Comparison of ENCODE assay signal across 5 worm cellular contexts in the genomic region with DNA sequence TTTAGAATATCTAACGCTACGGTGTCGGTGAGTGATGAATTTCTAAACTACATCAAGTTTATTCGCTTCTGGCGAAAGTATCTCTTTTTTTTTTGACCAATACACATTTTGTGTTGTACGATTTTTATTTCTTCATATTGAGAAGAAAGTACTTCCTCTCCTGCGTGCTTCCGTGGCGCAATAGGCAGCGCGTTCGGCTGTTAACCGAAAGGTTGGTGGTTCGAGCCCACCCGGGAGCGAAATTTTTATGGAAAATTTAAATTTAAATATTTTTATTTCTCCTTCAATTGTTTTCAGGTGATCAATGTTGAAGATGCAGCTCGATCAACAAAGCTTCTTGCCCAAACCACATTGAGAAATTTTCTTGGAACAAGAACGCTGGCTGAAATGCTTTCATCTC.
TF ChIP-seq lines count a peak whose summit lies in the region.

No protein-coding gene starts in this region.

TF ChIP-seq in whole organism, L1 larva, 84 proteins besides CTCF, POLR2A, EP300 and RAD21 (continues in another document):
- TF ChIP-seq swsn-7 (tag; optimal IDR thresholded peaks at IDR 0.05; lab: Kevin White, UChicago) (peak; percentile 21), unc-98 (GFP tag; IDR thresholded peaks at IDR 0.05; lab: Robert Waterston, UW) (no peak), nhr-20 (tag; optimal IDR thresholded peaks at IDR 0.05; lab: Kevin White, UChicago) (peak; percentile 43), mef-2 (tag; optimal IDR thresholded peaks at IDR 0.05; lab: Kevin White, UChicago) (no peak), tbx-2 (tag; optimal IDR thresholded peaks at IDR 0.05; lab: Kevin White, UChicago) (peak; percentile 25), nhr-28 (tag; optimal IDR thresholded peaks at IDR 0.05; lab: Kevin White, UChicago) (no peak), nhr-85 (tag; lab: Kevin White, UChicago) (no peak), Y116A8C.19 (tag; optimal IDR thresholded peaks at IDR 0.05; lab: Kevin White, UChicago; ENCODE audit: borderline replicate concordance) (no peak), snpc-4 (tag; optimal IDR thresholded peaks at IDR 0.05; lab: Kevin White, UChicago) (no peak), mdl-1 (tag; optimal IDR thresholded peaks at IDR 0.05; lab: Kevin White, UChicago) (peak in 1 of 2 experiments; percentile 40), nhr-237 (tag; optimal IDR thresholded peaks at IDR 0.05; lab: Kevin White, UChicago) (no peak), skn-1 (tag; optimal IDR thresholded peaks at IDR 0.05; lab: Kevin White, UChicago) (peak; percentile 20), nhr-47 (tag; optimal IDR thresholded peaks at IDR 0.05; lab: Kevin White, UChicago) (peak; percentile 35), elt-2 (tag; optimal IDR thresholded peaks at IDR 0.05; lab: Kevin White, UChicago) (peak; percentile 27), ceh-8 (GFP tag; optimal IDR thresholded peaks at IDR 0.05; lab: Kevin White, UChicago) (no peak), lin-14 (GFP tag; optimal IDR thresholded peaks at IDR 0.05; lab: Kevin White, UChicago) (peak; percentile 5), nhr-19 (GFP tag; conservative IDR thresholded peaks at IDR 0.05; lab: Robert Waterston, UW) (peak; percentile 14; the same call in 1 of the 2 replicates)

TF ChIP-seq in whole organism, L3 larva, 47 proteins besides CTCF, POLR2A, EP300 and RAD21:
- TF ChIP-seq lin-39 (tag; optimal IDR thresholded peaks at IDR 0.05; lab: Kevin White, UChicago): no peak
- TF ChIP-seq fos-1 (tag; optimal IDR thresholded peaks at IDR 0.05; lab: Kevin White, UChicago): no peak
- peak; percentile 12 for TF ChIP-seq hmg-11 (tag; optimal IDR thresholded peaks at IDR 0.05; lab: Kevin White, UChicago)
- peak; percentile 42 for TF ChIP-seq elt-2 (tag; optimal IDR thresholded peaks at IDR 0.05; lab: Kevin White, UChicago)
- TF ChIP-seq ZK546.5 (tag; optimal IDR thresholded peaks at IDR 0.05; lab: Kevin White, UChicago): no peak
- peak; percentile 5 for TF ChIP-seq tbx-2 (tag; optimal IDR thresholded peaks at IDR 0.05; lab: Kevin White, UChicago)
- TF ChIP-seq fkh-10 (GFP tag; optimal IDR thresholded peaks at IDR 0.05; lab: Kevin White, UChicago): no peak
- peak; percentile 50 for TF ChIP-seq nhr-23 (tag; optimal IDR thresholded peaks at IDR 0.05; lab: Kevin White, UChicago)
- peak; percentile 64 for TF ChIP-seq nhr-43 (tag; optimal IDR thresholded peaks at IDR 0.05; lab: Kevin White, UChicago; ENCODE audit: poor library complexity, severe bottlenecking)
- no peak for TF ChIP-seq zag-1 (tag; optimal IDR thresholded peaks at IDR 0.05; lab: Kevin White, UChicago)
- TF ChIP-seq nhr-28 (tag; optimal IDR thresholded peaks at IDR 0.05; lab: Kevin White, UChicago): no peak
- no peak for TF ChIP-seq R02D3.7 (tag; optimal IDR thresholded peaks at IDR 0.05; lab: Kevin White, UChicago)

TF ChIP-seq in whole organism, early embryonic, 17 proteins besides CTCF, POLR2A, EP300 and RAD21:
- TF ChIP-seq aly-1 (tag; optimal IDR thresholded peaks at IDR 0.05; lab: Kevin White, UChicago): no peak
- TF ChIP-seq tra-4 (tag; optimal IDR thresholded peaks at IDR 0.05; lab: Kevin White, UChicago): no peak
- no peak for TF ChIP-seq ama-1 (optimal IDR thresholded peaks at IDR 0.05; lab: Kevin White, UChicago)
- TF ChIP-seq B0310.2 (tag; optimal IDR thresholded peaks at IDR 0.05; lab: Kevin White, UChicago): no peak
- no peak for TF ChIP-seq hnd-1 (tag; optimal IDR thresholded peaks at IDR 0.05; lab: Kevin White, UChicago)
- no peak for TF ChIP-seq flt-1 (GFP tag; IDR thresholded peaks at IDR 0.05; lab: Robert Waterston, UW)
- TF ChIP-seq ceh-13 (GFP tag; optimal IDR thresholded peaks at IDR 0.05; lab: Kevin White, UChicago): no peak
- TF ChIP-seq scrt-1 (GFP tag; IDR thresholded peaks at IDR 0.05; lab: Robert Waterston, UW): 0 out of 2 replicates have a peak, but pooled peaks have one; percentile 19
- TF ChIP-seq hmbx-1 (tag; optimal IDR thresholded peaks at IDR 0.05; lab: Kevin White, UChicago): no peak
- no peak for TF ChIP-seq ceh-36 (tag; optimal IDR thresholded peaks at IDR 0.05; lab: Kevin White, UChicago)
- TF ChIP-seq pes-1 (GFP tag; IDR thresholded peaks at IDR 0.05; lab: Robert Waterston, UW): peak; percentile 70
- no peak for TF ChIP-seq F13C5.2 (tag; optimal IDR thresholded peaks at IDR 0.05; lab: Kevin White, UChicago)
- no peak for TF ChIP-seq tbx-11 (GFP tag; IDR thresholded peaks at IDR 0.05; lab: Robert Waterston, UW)
- no peak for TF ChIP-seq sea-1 (GFP tag; conservative IDR thresholded peaks at IDR 0.05; lab: Robert Waterston, UW)
- TF ChIP-seq hmg-4 (GFP tag; optimal IDR thresholded peaks at IDR 0.05; lab: Kevin White, UChicago): no peak
- TF ChIP-seq ets-7 (tag; optimal IDR thresholded peaks at IDR 0.05; lab: Kevin White, UChicago): no peak
- 0 out of 2 replicates have a peak, but pooled peaks have one; percentile 23 for TF ChIP-seq tbx-37 (GFP tag; conservative IDR thresholded peaks at IDR 0.05; lab: Robert Waterston, UW)

TF ChIP-seq in whole organism, midembryonic, 9 proteins besides CTCF, POLR2A, EP300 and RAD21:
- no peak for TF ChIP-seq ztf-23 (GFP tag; IDR thresholded peaks at IDR 0.05; lab: Robert Waterston, UW)
- no peak for TF ChIP-seq klf-2 (GFP tag; conservative IDR thresholded peaks at IDR 0.05; lab: Robert Waterston, UW)
- peak; percentile 55; the same call in 1 of the 2 replicates for TF ChIP-seq T22C8.4 (GFP tag; IDR thresholded peaks at IDR 0.05; lab: Robert Waterston, UW)
- 0 out of 2 replicates have a peak, but pooled peaks have one; percentile 39 for TF ChIP-seq flt-1 (GFP tag; IDR thresholded peaks at IDR 0.05; lab: Robert Waterston, UW)
- no peak for TF ChIP-seq med-1 (GFP tag; optimal IDR thresholded peaks at IDR 0.05; lab: Kevin White, UChicago; ENCODE audit: insufficient read depth)
- TF ChIP-seq ref-1 (GFP tag; conservative IDR thresholded peaks at IDR 0.05; lab: Robert Waterston, UW): no peak
TF ChIP-seq in whole organism, midembryonic: peak in this region for 2.

TF ChIP-seq in whole organism, young adult, 124 proteins besides CTCF, POLR2A, EP300 and RAD21 (continues in another document):
- TF ChIP-seq madf-10 (tag; optimal IDR thresholded peaks at IDR 0.05; lab: Kevin White, UChicago): peak; percentile 32
- no peak for TF ChIP-seq ztf-28 (GFP tag; IDR thresholded peaks at IDR 0.05; lab: Robert Waterston, UW)
- no peak for TF ChIP-seq ceh-100 (GFP tag; IDR thresholded peaks at IDR 0.05; lab: Robert Waterston, UW)
- TF ChIP-seq F55B11.4 (tag; optimal IDR thresholded peaks at IDR 0.05; lab: Kevin White, UChicago; ENCODE audit: borderline replicate concordance, insufficient read depth): no peak
- TF ChIP-seq snpc-1.3 (tag; optimal IDR thresholded peaks at IDR 0.05; lab: Kevin White, UChicago; ENCODE audit: insufficient read depth): peak; percentile 49
- peak; percentile 73 for TF ChIP-seq lir-1 (GFP tag; conservative IDR thresholded peaks at IDR 0.05; lab: Robert Waterston, UW)
- TF ChIP-seq snpc-3.4 (tag; optimal IDR thresholded peaks at IDR 0.05; lab: Kevin White, UChicago): peak; percentile 8
- TF ChIP-seq F33H1.4 (GFP tag; IDR thresholded peaks at IDR 0.05; lab: Robert Waterston, UW): no peak
- TF ChIP-seq T26A5.8 (tag; optimal IDR thresholded peaks at IDR 0.05; lab: Kevin White, UChicago): no peak
- no peak for TF ChIP-seq hsf-1 (GFP tag; IDR thresholded peaks at IDR 0.05; lab: Robert Waterston, UW)
- TF ChIP-seq tbp1 (GFP tag; optimal IDR thresholded peaks at IDR 0.05; lab: Kevin White, UChicago): peak; percentile 91
- no peak for TF ChIP-seq tbx-9 (tag; optimal IDR thresholded peaks at IDR 0.05; lab: Kevin White, UChicago; ENCODE audit: borderline replicate concordance)
- peak; percentile 10; the same call in 1 of the 2 replicates for TF ChIP-seq madf-6 (GFP tag; IDR thresholded peaks at IDR 0.05; lab: Robert Waterston, UW)
- TF ChIP-seq die-1 (tag; optimal IDR thresholded peaks at IDR 0.05; lab: Kevin White, UChicago): peak; percentile 74
- no peak for TF ChIP-seq madf-3 (GFP tag; IDR thresholded peaks at IDR 0.05; lab: Robert Waterston, UW)
- TF ChIP-seq rpc-1 (optimal IDR thresholded peaks at IDR 0.05; lab: Kevin White, UChicago): peak; percentile 85
- peak; percentile 92 for TF ChIP-seq rpc-1 (tag; optimal IDR thresholded peaks at IDR 0.05; lab: Kevin White, UChicago)
- peak in 1 of 2 experiments; percentile 87 for TF ChIP-seq rec-8 (tag; optimal IDR thresholded peaks at IDR 0.05; lab: Kevin White, UChicago)
- no peak for TF ChIP-seq ztf-26 (tag; optimal IDR thresholded peaks at IDR 0.05; lab: Kevin White, UChicago)
- 0 out of 2 replicates have a peak, but pooled peaks have one; percentile 28 for TF ChIP-seq Y53G8AR.9 (GFP tag; conservative IDR thresholded peaks at IDR 0.05; lab: Robert Waterston, UW)
- TF ChIP-seq nhr-27 (tag; optimal IDR thresholded peaks at IDR 0.05; lab: Kevin White, UChicago): no peak
- TF ChIP-seq lag-1 (GFP tag; IDR thresholded peaks at IDR 0.05; lab: Robert Waterston, UW): no peak
- no peak for TF ChIP-seq ccch-3 (GFP tag; optimal IDR thresholded peaks at IDR 0.05; lab: Kevin White, UChicago)
- peak; percentile 70 for TF ChIP-seq pbrm-1 (GFP tag; IDR thresholded peaks at IDR 0.05; lab: Robert Waterston, UW)
- TF ChIP-seq B0336.3 (GFP tag; IDR thresholded peaks at IDR 0.05; lab: Robert Waterston, UW): no peak
- peak; percentile 44 for TF ChIP-seq repo-1 (tag; optimal IDR thresholded peaks at IDR 0.05; lab: Kevin White, UChicago)
- peak; percentile 75 for TF ChIP-seq ZK185.1 (tag; optimal IDR thresholded peaks at IDR 0.05; lab: Kevin White, UChicago; ENCODE audit: poor library complexity, severe bottlenecking)
- TF ChIP-seq F10E7.11 (tag; optimal IDR thresholded peaks at IDR 0.05; lab: Kevin White, UChicago): no peak
- TF ChIP-seq nhr-179 (tag; optimal IDR thresholded peaks at IDR 0.05; lab: Kevin White, UChicago): peak; percentile 48
- TF ChIP-seq Y67H2A.10 (GFP tag; conservative IDR thresholded peaks at IDR 0.05; lab: Robert Waterston, UW): 0 out of 2 replicates have a peak, but pooled peaks have one; percentile 41
- TF ChIP-seq nfyb-1 (GFP tag; IDR thresholded peaks at IDR 0.05; lab: Robert Waterston, UW): peak; percentile 54; the same call in 1 of the 2 replicates
- TF ChIP-seq F23B12.7 (tag; optimal IDR thresholded peaks at IDR 0.05; lab: Kevin White, UChicago; ENCODE audit: insufficient read depth): peak; percentile 70
- peak; percentile 8 for TF ChIP-seq dpff-1 (tag; optimal IDR thresholded peaks at IDR 0.05; lab: Kevin White, UChicago)
- no peak for TF ChIP-seq ztf-22 (GFP tag; optimal IDR thresholded peaks at IDR 0.05; lab: Kevin White, UChicago)
- TF ChIP-seq unc-130 (GFP tag; optimal IDR thresholded peaks at IDR 0.05; lab: Kevin White, UChicago): peak; percentile 11
- TF ChIP-seq hmg-20 (GFP tag; IDR thresholded peaks at IDR 0.05; lab: Robert Waterston, UW): 0 out of 2 replicates have a peak, but pooled peaks have one; percentile 5
- peak; percentile 56 for TF ChIP-seq ztf-18 (tag; optimal IDR thresholded peaks at IDR 0.05; lab: Kevin White, UChicago)
- peak; percentile 55 for TF ChIP-seq hmg-1.2 (GFP tag; IDR thresholded peaks at IDR 0.05; lab: Robert Waterston, UW)

Comparison
In these comparisons a context has a peak if more than half of its experiments do, and no peak if none do; other contexts are left out.
1. Of the 8 proteins assayed by ChIP-seq in both whole organism, young adult and whole organism, L1 larva: peak only in whole organism, young adult: ama-1, snpc-4 and unc-130; only in whole organism, L1 larva: none; in both: nhr-90; in neither: 3; mixed calls (peak in some experiments, not most) for 1.